Worm (Caenorhabditis elegans): ENCODE results near the gene F20D6.6.

F20D6.6 gene

DNA sequence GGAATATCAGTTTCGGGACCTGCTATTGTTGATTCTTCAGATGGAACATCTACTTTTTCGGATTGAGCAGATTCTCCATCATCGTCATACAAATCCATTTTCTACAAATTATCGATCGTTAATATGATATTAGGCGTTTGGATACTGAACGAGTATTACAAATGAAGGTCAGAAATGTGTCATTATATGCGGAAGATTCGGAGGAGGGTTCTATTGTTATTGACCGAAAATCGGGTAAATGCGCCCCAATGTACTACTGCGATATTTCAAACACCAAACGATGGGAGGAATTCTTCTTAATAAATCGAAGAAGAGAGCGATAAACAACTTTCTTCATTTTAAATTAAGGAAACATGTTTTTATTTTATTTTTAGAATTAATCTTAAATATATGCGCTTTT lies 30.5 kb upstream of the F20D6.6 start, which contains the start of gene spr-1:
Gene spr-1, minus strand, starts transcription at position 101 of the 400 bp plus-strand sequence.
- TF ChIP-seq nhr-25 (tag; optimal IDR thresholded peaks at IDR 0.05) (peak; percentile 40), elt-1 (tag; optimal IDR thresholded peaks at IDR 0.05) (no peak), lsy-12 (tag; optimal IDR thresholded peaks at IDR 0.05) (no peak), snpc-4 (tag; optimal IDR thresholded peaks at IDR 0.05) (no peak), nhr-77 (tag; optimal IDR thresholded peaks at IDR 0.05) (no peak), nhr-67 (tag; optimal IDR thresholded peaks at IDR 0.05) (no peak), nhr-43 (tag; optimal IDR thresholded peaks at IDR 0.05; ENCODE audit: poor library complexity, severe bottlenecking) (no peak), pha-4 (tag; optimal IDR thresholded peaks at IDR 0.05) (no peak)

DNA sequence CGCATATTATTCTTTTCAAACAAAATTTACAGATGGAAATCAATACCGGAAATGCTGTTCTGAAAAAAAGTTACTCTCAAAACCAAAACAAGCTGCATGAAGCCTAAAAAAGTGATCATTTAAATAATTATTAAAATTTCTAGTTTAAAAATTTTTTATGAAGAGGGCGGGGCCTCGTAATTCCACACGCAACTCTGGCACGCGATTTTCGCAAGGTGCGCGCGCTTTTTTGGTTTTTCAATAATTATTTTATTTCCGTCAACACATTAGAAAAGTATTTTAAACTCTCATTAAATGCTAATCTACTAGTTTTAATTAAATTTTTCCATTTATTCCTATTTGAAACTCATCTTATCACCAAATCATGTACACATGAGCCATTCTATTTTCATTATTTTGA lies 30.0 kb upstream of the F20D6.6 start:
- peak; percentile 58 for TF ChIP-seq R02D3.7 (tag; optimal IDR thresholded peaks at IDR 0.05)
- TF ChIP-seq nhr-11 (tag; optimal IDR thresholded peaks at IDR 0.05) = no peak
- no peak for TF ChIP-seq daf-12 (tag; optimal IDR thresholded peaks at IDR 0.05)
- no peak for TF ChIP-seq fkh-2 (tag; optimal IDR thresholded peaks at IDR 0.05)
- peak; percentile 3 for TF ChIP-seq nhr-43 (tag; optimal IDR thresholded peaks at IDR 0.05; ENCODE audit: poor library complexity, severe bottlenecking)
- TF ChIP-seq jun-1 (tag; optimal IDR thresholded peaks at IDR 0.05) = no peak
- no peak for TF ChIP-seq egl-27 (tag; optimal IDR thresholded peaks at IDR 0.05)
- TF ChIP-seq ceh-16 (tag; optimal IDR thresholded peaks at IDR 0.05) = no peak
- TF ChIP-seq mdl-1 (tag; optimal IDR thresholded peaks at IDR 0.05) = no peak
- TF ChIP-seq hmg-11 (tag; optimal IDR thresholded peaks at IDR 0.05) = no peak
- peak; percentile 3 for TF ChIP-seq skn-1 (tag; optimal IDR thresholded peaks at IDR 0.05)
- TF ChIP-seq ztf-4 (tag; optimal IDR thresholded peaks at IDR 0.05) = no peak

DNA sequence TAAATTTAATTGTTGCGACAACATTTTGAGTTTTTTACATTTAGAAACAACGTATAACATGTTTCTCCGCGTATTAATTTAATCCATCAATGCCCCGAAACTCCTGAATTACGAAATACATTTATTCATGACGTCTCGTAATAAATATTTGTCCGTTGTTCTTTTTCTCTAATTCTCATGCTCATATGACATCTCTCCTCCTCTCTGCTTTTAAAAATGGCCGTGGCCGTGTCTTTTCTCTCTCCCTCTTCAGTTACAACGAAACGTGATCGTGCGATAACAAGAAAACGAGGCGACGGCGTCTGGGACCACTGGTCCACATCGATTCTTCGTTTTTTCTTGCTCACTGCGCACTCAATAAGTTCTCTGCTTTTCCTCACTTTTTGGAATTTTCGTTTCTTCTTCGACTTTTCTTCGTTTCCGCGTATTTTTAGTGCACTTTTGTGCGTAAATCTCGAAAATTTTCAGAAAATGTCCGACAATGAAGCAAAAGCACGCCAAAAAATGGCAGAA lies 29.5 kb upstream of the F20D6.6 start, which contains the start of gene snap-1:
Gene snap-1, plus strand, starts transcription at position 463 of the 513 bp plus-strand sequence.
- peak; percentile 23 for TF ChIP-seq ama-1 (optimal IDR thresholded peaks at IDR 0.05)
- peak; percentile 35 for TF ChIP-seq lin-39 (tag; optimal IDR thresholded peaks at IDR 0.05)
- TF ChIP-seq nfya-1 (tag; optimal IDR thresholded peaks at IDR 0.05; ENCODE audit: insufficient read depth) = peak; percentile 74
- TF ChIP-seq ztf-11 (tag; optimal IDR thresholded peaks at IDR 0.05) = no peak
- no peak for TF ChIP-seq nhr-11 (tag; optimal IDR thresholded peaks at IDR 0.05)
- peak; percentile 65 for TF ChIP-seq snpc-4 (tag; optimal IDR thresholded peaks at IDR 0.05)
- peak; percentile 5 for TF ChIP-seq elt-2 (tag; optimal IDR thresholded peaks at IDR 0.05)
- TF ChIP-seq pqm-1 (tag; optimal IDR thresholded peaks at IDR 0.05) = peak; percentile 11
- peak; percentile 72 for TF ChIP-seq lin-15B (tag; optimal IDR thresholded peaks at IDR 0.05)
- TF ChIP-seq fkh-2 (tag; optimal IDR thresholded peaks at IDR 0.05) = no peak
- no peak for TF ChIP-seq nhr-25 (tag; optimal IDR thresholded peaks at IDR 0.05)
- TF ChIP-seq tbx-2 (tag; optimal IDR thresholded peaks at IDR 0.05) = no peak
- TF ChIP-seq pha-4 (tag; optimal IDR thresholded peaks at IDR 0.05) = peak; percentile 60
- no peak for TF ChIP-seq mml-1 (tag; optimal IDR thresholded peaks at IDR 0.05)
- TF ChIP-seq sea-2 (GFP tag; optimal IDR thresholded peaks at IDR 0.05) = no peak
- no peak for TF ChIP-seq nhr-28 (tag; optimal IDR thresholded peaks at IDR 0.05)
- peak; percentile 5 for TF ChIP-seq elt-1 (tag; optimal IDR thresholded peaks at IDR 0.05)

DNA sequence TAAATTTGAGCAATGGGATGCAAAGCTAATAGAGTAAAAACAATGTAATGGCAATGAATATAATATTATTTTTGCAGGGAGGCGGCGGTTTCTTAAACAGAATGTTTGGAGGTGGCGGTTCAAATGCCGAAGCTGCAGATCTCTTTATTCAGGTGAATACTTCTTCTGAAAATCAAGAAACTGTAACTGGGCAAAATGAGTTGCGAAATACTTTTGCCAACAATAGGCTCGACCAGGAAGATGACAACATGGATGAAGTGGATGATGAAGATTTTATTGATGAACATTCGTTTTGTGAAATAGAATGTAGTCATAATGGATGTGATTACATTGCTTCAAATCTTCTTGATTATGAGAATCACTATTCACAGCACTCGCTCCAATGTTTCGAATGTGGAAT lies 28.9 kb upstream of the F20D6.6 start:
- TF ChIP-seq nfya-1 (tag; optimal IDR thresholded peaks at IDR 0.05; ENCODE audit: insufficient read depth) (no peak), tbx-2 (tag; optimal IDR thresholded peaks at IDR 0.05) (no peak), hmg-11 (tag; optimal IDR thresholded peaks at IDR 0.05) (no peak), sea-2 (GFP tag; optimal IDR thresholded peaks at IDR 0.05) (no peak), jun-1 (tag; optimal IDR thresholded peaks at IDR 0.05) (no peak), eor-1 (tag; optimal IDR thresholded peaks at IDR 0.05) (no peak), snpc-4 (tag; optimal IDR thresholded peaks at IDR 0.05) (no peak), fos-1 (tag; optimal IDR thresholded peaks at IDR 0.05) (no peak), nhr-11 (tag; optimal IDR thresholded peaks at IDR 0.05) (no peak), nhr-237 (tag; optimal IDR thresholded peaks at IDR 0.05) (no peak), lsy-12 (tag; optimal IDR thresholded peaks at IDR 0.05) (no peak), nhr-12 (tag; optimal IDR thresholded peaks at IDR 0.05) (no peak), unc-62 (GFP tag; optimal IDR thresholded peaks at IDR 0.05) (no peak), ZK546.5 (tag; optimal IDR thresholded peaks at IDR 0.05) (no peak), elt-3 (tag; optimal IDR thresholded peaks at IDR 0.05) (no peak), lin-15B (tag; optimal IDR thresholded peaks at IDR 0.05) (no peak), elt-2 (tag; optimal IDR thresholded peaks at IDR 0.05) (no peak), nhr-77 (tag; optimal IDR thresholded peaks at IDR 0.05) (no peak)

Data from whole organism, L3 larva.